Worm (Caenorhabditis elegans) whole organism, young adult: ENCODE data around the gene R06F6.12.

ENCODE experiments used
- B0035.1 ChIP-seq: sonication (generic microtip); optimal IDR thresholded peaks from 2 replicates; lab custom pipeline; 2016; ENCODE audit warnings: missing genetic modification characterization, mild to moderate bottlenecking, missing compliant biosample characterization, missing genotype, missing genetic modification reagents
- B0261.1 ChIP-seq: sonication (generic microtip); optimal IDR thresholded peaks from 2 replicates; lab custom pipeline; 2016; ENCODE audit warnings: mild to moderate bottlenecking, missing genetic modification characterization, moderate library complexity, missing compliant biosample characterization
- F23B12.7 ChIP-seq: sonication (generic microtip); optimal IDR thresholded peaks from 2 replicates; lab custom pipeline; 2017; ENCODE audit warnings: missing genetic modification characterization, mild to moderate bottlenecking, missing compliant biosample characterization, antibody characterized with exemption, moderate library complexity; ENCODE audit not compliant: insufficient read depth
- F49E8.2 ChIP-seq: sonication (generic microtip); optimal IDR thresholded peaks from 3 replicates; lab custom pipeline; 2017; ENCODE audit warnings: missing genetic modification characterization, mild to moderate bottlenecking, missing compliant biosample characterization, antibody characterized with exemption, moderate library complexity; ENCODE audit not compliant: insufficient read depth
- F52B5.7 ChIP-seq: sonication (generic microtip); optimal IDR thresholded peaks from 2 replicates; lab custom pipeline; 2016; ENCODE audit warnings: mild to moderate bottlenecking, missing genetic modification characterization, missing compliant biosample characterization
- F55B11.4 ChIP-seq: sonication (generic microtip); optimal IDR thresholded peaks from 2 replicates; lab custom pipeline; 2016; ENCODE audit warnings: missing compliant biosample characterization, missing genetic modification characterization, borderline replicate concordance; ENCODE audit not compliant: insufficient read depth
- F57C9.4 ChIP-seq: sonication (generic microtip); optimal IDR thresholded peaks from 2 replicates; lab custom pipeline; 2017; ENCODE audit warnings: mild to moderate bottlenecking, missing genetic modification characterization, missing compliant biosample characterization
- Y53F4B.3 ChIP-seq: fragments of 200-800 bp; sonication (Bioruptor generic); IDR thresholded peaks from 2 replicates; pipeline ENCODE4 v1.3.6; 2022; ENCODE audit warnings: missing genetic modification reagents, missing genetic modification characterization, missing compliant biosample characterization
- Y67H2A.10 ChIP-seq: fragments of 200-800 bp; sonication (Bioruptor generic); conservative IDR thresholded peaks from 2 replicates; pipeline ENCODE4 v1.3.6; 2022; ENCODE audit warnings: missing genetic modification reagents, missing genetic modification characterization, missing compliant biosample characterization
- ZK185.1 ChIP-seq: sonication (generic microtip); optimal IDR thresholded peaks from 2 replicates; lab custom pipeline; 2016; ENCODE audit warnings: mild to moderate bottlenecking, missing genetic modification characterization, missing compliant biosample characterization; ENCODE audit not compliant: poor library complexity, severe bottlenecking
- aptf-3 ChIP-seq: fragments of 200-800 bp; sonication (Bioruptor generic); IDR thresholded peaks from 2 replicates; pipeline ENCODE4 v1.3.6; 2022; ENCODE audit warnings: missing genetic modification characterization, missing compliant biosample characterization
- atf-7 ChIP-seq: sonication (generic microtip); optimal IDR thresholded peaks from 2 replicates; lab custom pipeline; 2017; ENCODE audit warnings: mild to moderate bottlenecking, missing genetic modification characterization, missing compliant biosample characterization
- attf-6 ChIP-seq: fragments of 200-800 bp; sonication (Bioruptor generic); IDR thresholded peaks from 2 replicates; pipeline ENCODE4 v1.3.6; 2022; ENCODE audit warnings: missing genetic modification reagents, missing genetic modification characterization, missing compliant biosample characterization
- cebp-1 ChIP-seq, 2 experiments: fragments of 200-800 bp in 1 of 2; sonication (Bioruptor generic) in 1 of 2; sonication (generic microtip) in 1 of 2; IDR thresholded peaks in 1 of 2; optimal IDR thresholded peaks in 1 of 2; 2 replicates each; pipeline versions ENCODE4 v1.3.6 to Lab custom; 2017 to 2022; ENCODE audit warnings: missing compliant biosample characterization in 2 of 2, missing genetic modification characterization in 2 of 2, mild to moderate bottlenecking in 1 of 2, missing genetic modification reagents in 1 of 2, moderate library complexity in 1 of 2
- ceh-27 ChIP-seq: fragments of 200-800 bp; sonication (Bioruptor generic); optimal IDR thresholded peaks from 2 replicates; lab custom pipeline; 2018; ENCODE audit warnings: mild to moderate bottlenecking, missing genetic modification characterization, moderate library complexity, missing compliant biosample characterization
- ceh-79 ChIP-seq: sonication (generic microtip); optimal IDR thresholded peaks from 2 replicates; lab custom pipeline; 2017; ENCODE audit warnings: mild to moderate bottlenecking, missing genetic modification characterization, missing compliant biosample characterization
- ceh-91 ChIP-seq: fragments of 200-800 bp; sonication (Bioruptor generic); IDR thresholded peaks from 2 replicates; pipeline ENCODE4 v1.3.6; 2022; ENCODE audit warnings: missing genetic modification reagents, missing genetic modification characterization, missing compliant biosample characterization
- efl-1 ChIP-seq: fragments of 150-350 bp; optimal IDR thresholded peaks from 2 replicates; lab custom pipeline; 2014; ENCODE audit warnings: missing biosample characterization, missing genetic modification reagents, missing genetic modification characterization
- egrh-3 ChIP-seq: fragments of 200-800 bp; sonication (Bioruptor generic); IDR thresholded peaks from 2 replicates; pipeline ENCODE4 v1.3.6; 2022; ENCODE audit warnings: missing genetic modification reagents, missing genetic modification characterization, missing compliant biosample characterization
- fkh-3 ChIP-seq: sonication (generic microtip); optimal IDR thresholded peaks from 2 replicates; lab custom pipeline; 2016; ENCODE audit warnings: mild to moderate bottlenecking, missing genetic modification characterization, missing compliant biosample characterization
- gei-17 ChIP-seq: fragments of 200-800 bp; sonication (Bioruptor generic); optimal IDR thresholded peaks from 2 replicates; lab custom pipeline; 2018; ENCODE audit warnings: mild to moderate bottlenecking, missing genetic modification characterization, missing compliant biosample characterization
- hmg-20 ChIP-seq: fragments of 200-800 bp; sonication (Bioruptor generic); IDR thresholded peaks from 2 replicates; pipeline ENCODE4 v1.3.6; 2022; ENCODE audit warnings: missing genetic modification reagents, missing genetic modification characterization, missing compliant biosample characterization
- lin-35 ChIP-seq, 3 experiments: fragments of 150-350 bp in 2 of 3; sonication (generic microtip) in 1 of 3; optimal IDR thresholded peaks; 2 replicates each; lab custom pipeline; 2014 to 2018; ENCODE audit warnings: missing biosample characterization in 3 of 3, missing genetic modification characterization in 3 of 3, missing genetic modification reagents in 3 of 3
- lin-40 ChIP-seq: sonication (generic microtip); optimal IDR thresholded peaks from 2 replicates; lab custom pipeline; 2016; ENCODE audit warnings: missing genetic modification characterization, mild to moderate bottlenecking, missing compliant biosample characterization, missing genotype, missing genetic modification reagents
- lin-54 ChIP-seq: fragments of 200-800 bp; sonication (Bioruptor generic); optimal IDR thresholded peaks from 2 replicates; lab custom pipeline; 2018; ENCODE audit warnings: mild to moderate bottlenecking, missing genetic modification characterization, missing compliant biosample characterization
- lsl-1 ChIP-seq: fragments of 200-800 bp; sonication (Bioruptor generic); optimal IDR thresholded peaks from 2 replicates; lab custom pipeline; 2018; ENCODE audit warnings: mild to moderate bottlenecking, missing genetic modification characterization, moderate library complexity, missing compliant biosample characterization
- madf-3 ChIP-seq: fragments of 200-800 bp; sonication (Bioruptor generic); IDR thresholded peaks from 2 replicates; pipeline ENCODE4 v1.3.6; 2022; ENCODE audit warnings: missing genetic modification reagents, missing genetic modification characterization, missing compliant biosample characterization
- madf-6 ChIP-seq: fragments of 200-800 bp; sonication (Bioruptor generic); IDR thresholded peaks from 2 replicates; pipeline ENCODE4 v1.3.6; 2022; ENCODE audit warnings: missing genetic modification reagents, missing genetic modification characterization, missing compliant biosample characterization
- mcd-1 ChIP-seq: fragments of 200-800 bp; sonication (Bioruptor generic); IDR thresholded peaks from 2 replicates; pipeline ENCODE4 v1.3.6; 2022; ENCODE audit warnings: missing genetic modification reagents, missing genetic modification characterization, missing compliant biosample characterization
- nhr-120 ChIP-seq: fragments of 200-800 bp; sonication (Bioruptor generic); IDR thresholded peaks from 2 replicates; pipeline ENCODE4 v1.3.6; 2022; ENCODE audit warnings: missing genetic modification characterization, missing compliant biosample characterization
- nhr-27 ChIP-seq: fragments of 200-800 bp; sonication (Bioruptor generic); optimal IDR thresholded peaks from 2 replicates; lab custom pipeline; 2018; ENCODE audit warnings: mild to moderate bottlenecking, missing genetic modification characterization, moderate library complexity, missing compliant biosample characterization
- rec-8 ChIP-seq, 2 experiments: sonication (generic microtip); optimal IDR thresholded peaks; 2 replicates each; lab custom pipeline; 2016; ENCODE audit warnings: mild to moderate bottlenecking in 2 of 2, missing genetic modification characterization in 2 of 2, missing genetic modification reagents in 2 of 2, missing genotype in 2 of 2, missing biosample characterization in 1 of 2, missing compliant biosample characterization in 1 of 2, moderate library complexity in 1 of 2
- repo-1 ChIP-seq: sonication (generic microtip); optimal IDR thresholded peaks from 2 replicates; lab custom pipeline; 2017; ENCODE audit warnings: mild to moderate bottlenecking, missing genetic modification characterization, missing compliant biosample characterization
- rpc-1 ChIP-seq, 2 experiments: fragments of 150-350 bp in 1 of 2; sonication (generic microtip) in 1 of 2; optimal IDR thresholded peaks; 2 replicates each; lab custom pipeline; 2014 to 2018; ENCODE audit warnings: missing biosample characterization in 1 of 2, missing genetic modification characterization in 1 of 2, missing genetic modification reagents in 1 of 2, missing genotype in 1 of 2
- sdz-38 ChIP-seq: sonication (generic microtip); optimal IDR thresholded peaks from 2 replicates; lab custom pipeline; 2016; ENCODE audit warnings: missing genotype, missing genetic modification characterization, missing compliant biosample characterization
- sea-2 ChIP-seq: fragments of 200-800 bp; sonication (Bioruptor generic); IDR thresholded peaks from 2 replicates; pipeline ENCODE4 v1.3.6; 2022; ENCODE audit warnings: missing genetic modification characterization, missing compliant biosample characterization
- snpc-1.3 ChIP-seq: sonication (generic microtip); optimal IDR thresholded peaks from 2 replicates; lab custom pipeline; 2017; ENCODE audit warnings: missing genetic modification characterization, mild to moderate bottlenecking, missing compliant biosample characterization, antibody characterized with exemption, moderate library complexity, missing genotype, missing genetic modification reagents; ENCODE audit not compliant: insufficient read depth
- snpc-3.4 ChIP-seq: sonication (generic microtip); optimal IDR thresholded peaks from 2 replicates; lab custom pipeline; 2017; ENCODE audit warnings: missing genetic modification characterization, mild to moderate bottlenecking, missing compliant biosample characterization, antibody characterized with exemption, moderate library complexity, missing genotype, missing genetic modification reagents
- snpc-4 ChIP-seq, 5 experiments: fragments of 150-350 bp in 1 of 5; sonication (generic microtip) in 4 of 5; optimal IDR thresholded peaks; 2 replicates each; lab custom pipeline; 2014 to 2018; ENCODE audit warnings: missing genetic modification characterization in 5 of 5, missing biosample characterization in 3 of 5, antibody characterized with exemption in 2 of 5, mild to moderate bottlenecking in 2 of 5, missing compliant biosample characterization in 2 of 5, missing genotype in 2 of 5, moderate library complexity in 2 of 5, missing genetic modification reagents in 1 of 5
- sptf-2 ChIP-seq: fragments of 200-800 bp; sonication (Bioruptor generic); optimal IDR thresholded peaks from 2 replicates; lab custom pipeline; 2018; ENCODE audit warnings: mild to moderate bottlenecking, missing genetic modification characterization, missing compliant biosample characterization
- tlf-1 ChIP-seq: fragments of 200-800 bp; sonication (Bioruptor generic); optimal IDR thresholded peaks from 2 replicates; lab custom pipeline; 2018; ENCODE audit warnings: mild to moderate bottlenecking, missing genetic modification characterization, missing compliant biosample characterization
- unc-62 ChIP-seq: fragments of 150-350 bp; optimal IDR thresholded peaks from 2 replicates; lab custom pipeline; 2014; ENCODE audit warnings: missing biosample characterization, missing genetic modification reagents, missing genetic modification characterization
- zfh-2 ChIP-seq: fragments of 200-800 bp; sonication (Bioruptor generic); conservative IDR thresholded peaks from 2 replicates; pipeline ENCODE4 v1.3.6; 2022; ENCODE audit warnings: missing genetic modification reagents, missing genetic modification characterization, missing compliant biosample characterization
- ztf-26 ChIP-seq: sonication (generic microtip); optimal IDR thresholded peaks from 2 replicates; lab custom pipeline; 2017; ENCODE audit warnings: missing genetic modification characterization, missing compliant biosample characterization

The R06F6.12 gene

ce11 chrII:10868670-10869246 is 44.9 kb upstream of the R06F6.12 start, which contains the start of the genes gmps-1 and cap-2 (continued):
- TF ChIP-seq egrh-3 (GFP tag; lab: Robert Waterston, UW) (peak; percentile 51), snpc-4 (GFP tag; optimal IDR thresholded peaks at IDR 0.05; lab: Kevin White, UChicago) (peak; percentile 49), snpc-4 (tag; optimal IDR thresholded peaks at IDR 0.05; lab: Kevin White, UChicago) (peak; percentile 2 to 87 (median 48)), rpc-1 (optimal IDR thresholded peaks at IDR 0.05; lab: Kevin White, UChicago) (peak; percentile 27), rpc-1 (tag; optimal IDR thresholded peaks at IDR 0.05; lab: Kevin White, UChicago) (no peak), snpc-1.3 (peak; percentile 75), gei-17 (GFP tag; lab: Kevin White, UChicago) (peak; percentile 87), F23B12.7 (tag; lab: Kevin White, UChicago) (peak; percentile 67), F55B11.4 (tag; lab: Kevin White, UChicago) (no peak), lin-40 (tag; lab: Kevin White, UChicago) (peak; percentile 97), tlf-1 (GFP tag; lab: Kevin White, UChicago) (peak; percentile 95), attf-6 (GFP tag; lab: Robert Waterston, UW) (0 out of 2 replicates have a peak, but pooled peaks have one; percentile 30), nhr-120 (GFP tag; lab: Robert Waterston, UW) (no peak), efl-1 (GFP tag; lab: Kevin White, UChicago) (peak; percentile 45), F57C9.4 (tag; lab: Kevin White, UChicago) (peak; percentile 49), F52B5.7 (tag; lab: Kevin White, UChicago) (peak; percentile 43), ceh-27 (GFP tag; lab: Kevin White, UChicago) (peak; percentile 91), madf-3 (GFP tag; lab: Robert Waterston, UW) (peak; percentile 92), zfh-2 (GFP tag; lab: Robert Waterston, UW) (peak; percentile 91), mcd-1 (GFP tag; lab: Robert Waterston, UW) (peak; percentile 96), hmg-20 (peak; percentile 93), lsl-1 (GFP tag; lab: Kevin White, UChicago) (peak; percentile 98), nhr-27 (tag; lab: Kevin White, UChicago) (no peak), snpc-3.4 (peak; percentile 80), sptf-2 (GFP tag; lab: Kevin White, UChicago) (no peak), unc-62 (GFP tag; lab: Kevin White, UChicago) (no peak), F49E8.2 (tag; lab: Kevin White, UChicago) (peak; percentile 85), lin-54 (GFP tag; lab: Kevin White, UChicago) (peak; percentile 92), aptf-3 (GFP tag; lab: Robert Waterston, UW) (no peak), atf-7 (tag; lab: Kevin White, UChicago) (peak; percentile 92), Y53F4B.3 (GFP tag; lab: Robert Waterston, UW) (0 out of 2 replicates have a peak, but pooled peaks have one; percentile 14), fkh-3 (no peak), ZK185.1 (tag; lab: Kevin White, UChicago) (peak; percentile 94), rec-8 (tag; optimal IDR thresholded peaks at IDR 0.05; lab: Kevin White, UChicago) (peak in 1 of 2 experiments; percentile 59), repo-1 (tag; lab: Kevin White, UChicago) (peak; percentile 95), ztf-26 (tag; lab: Kevin White, UChicago) (peak; percentile 91), lin-35 (GFP tag; optimal IDR thresholded peaks at IDR 0.05; lab: Kevin White, UChicago) (peak; percentile 15 to 96 (median 75)), ceh-91 (GFP tag; lab: Robert Waterston, UW) (peak; percentile 82), madf-6 (GFP tag; lab: Robert Waterston, UW) (peak; percentile 93), sea-2 (GFP tag; lab: Robert Waterston, UW) (no peak), B0261.1 (tag; lab: Kevin White, UChicago) (peak; percentile 26), ceh-79 (tag; lab: Kevin White, UChicago) (no peak), sdz-38 (tag; lab: Kevin White, UChicago) (no peak), B0035.1 (tag; lab: Kevin White, UChicago) (peak; percentile 54), Y67H2A.10 (peak; percentile 64; the same call in 1 of the 2 replicates), cebp-1 (GFP tag; IDR thresholded peaks at IDR 0.05; lab: Robert Waterston, UW) (peak; percentile 95), cebp-1 (tag; optimal IDR thresholded peaks at IDR 0.05; lab: Kevin White, UChicago) (peak; percentile 98)
